Worm (Caenorhabditis elegans) whole organism, young adult: ENCODE measurements around the gene srsx-34.

Experiments
- dpl-1 ChIP-seq: fragments of 150-350 bp; optimal IDR thresholded peaks from 2 replicates; lab custom pipeline; 2014; ENCODE audit warnings: missing biosample characterization, missing genetic modification reagents, missing genetic modification characterization
- pbrm-1 ChIP-seq: fragments of 200-800 bp; sonication (Bioruptor generic); IDR thresholded peaks from 2 replicates; pipeline ENCODE4 v1.3.6; 2022; ENCODE audit warnings: missing genetic modification reagents, missing genetic modification characterization, missing compliant biosample characterization

ce11 chrV:9013765-9014164 lies 22.0 kb upstream of the srsx-34 start, which contains the start of gene srh-201:
- no peak for TF ChIP-seq dpl-1 (GFP tag; lab: Kevin White, UChicago)
- TF ChIP-seq pbrm-1 (GFP tag; lab: Robert Waterston, UW): no peak
